Fruit fly (Drosophila melanogaster): ENCODE measurements around the gene mtSSB.

The mtSSB gene

dm6 chr3R:16224415-16225165, 19.5 kb upstream of the mtSSB start (continued):
- TF ChIP-seq sna (GFP tag; IDR thresholded peaks at IDR 0.05; ENCODE audit: partially characterized antibody) (no peak), grn (GFP tag; optimal IDR thresholded peaks at IDR 0.05) (peak; percentile 75), salm (tag; optimal IDR thresholded peaks at IDR 0.05) (peak; percentile 97), CG33557 (GFP tag; optimal IDR thresholded peaks at IDR 0.05) (peak; percentile 96), CG9797 (GFP tag; optimal IDR thresholded peaks at IDR 0.05) (peak; percentile 60), CG14014 (GFP tag; IDR thresholded peaks at IDR 0.05) (no peak), CG2202 (tag; optimal IDR thresholded peaks at IDR 0.05) (peak; percentile 97), CG2875 (GFP tag; optimal IDR thresholded peaks at IDR 0.05) (peak; percentile 98), cad (GFP tag; optimal IDR thresholded peaks at IDR 0.05) (no peak), row (GFP tag; IDR thresholded peaks at IDR 0.05) (no peak), CG14050 (GFP tag; IDR thresholded peaks at IDR 0.05) (no peak), CG5953 (GFP tag; IDR thresholded peaks at IDR 0.05) (no peak), Dip2 (GFP tag; IDR thresholded peaks at IDR 0.05) (no peak), CkIIα-i1 (GFP tag; IDR thresholded peaks at IDR 0.05) (no peak), jing (GFP tag; optimal IDR thresholded peaks at IDR 0.05) (peak; percentile 92), ash1 (GFP tag; optimal IDR thresholded peaks at IDR 0.05) (peak; percentile 58), ranshi (GFP tag; IDR thresholded peaks at IDR 0.05) (no peak), CG34224 (GFP tag; IDR thresholded peaks at IDR 0.05; ENCODE audit: partially characterized antibody) (no peak), unpg (GFP tag; optimal IDR thresholded peaks at IDR 0.05) (peak; percentile 99), caup (GFP tag; optimal IDR thresholded peaks at IDR 0.05; ENCODE audit: severe bottlenecking) (peak; percentile 97), CG18599 (GFP tag; optimal IDR thresholded peaks at IDR 0.05) (peak; percentile 99), CG1602 (GFP tag; optimal IDR thresholded peaks at IDR 0.05) (peak; percentile 95), abd-A (tag; optimal IDR thresholded peaks at IDR 0.05) (peak; percentile 96), Dll (GFP tag; IDR thresholded peaks at IDR 0.05; ENCODE audit: partially characterized antibody) (no peak), E2f1 (GFP tag; IDR thresholded peaks at IDR 0.05) (no peak), CG3407 (GFP tag; optimal IDR thresholded peaks at IDR 0.05) (peak; percentile 96), CG31441 (GFP tag; IDR thresholded peaks at IDR 0.05) (no peak), NC2α (GFP tag; optimal IDR thresholded peaks at IDR 0.05) (peak; percentile 96), GATAe (GFP tag; conservative IDR thresholded peaks at IDR 0.05) (no peak), CrebB (tag; optimal IDR thresholded peaks at IDR 0.05) (peak; percentile 96), CG1792 (GFP tag; optimal IDR thresholded peaks at IDR 0.05) (peak; percentile 97), CG11085 (GFP tag; IDR thresholded peaks at IDR 0.05) (no peak), cato (GFP tag; optimal IDR thresholded peaks at IDR 0.05; ENCODE audit: borderline replicate concordance) (peak; percentile 90), Chrac-16 (GFP tag; optimal IDR thresholded peaks at IDR 0.05) (peak; percentile 96), CG34376 (GFP tag; optimal IDR thresholded peaks at IDR 0.05) (peak; percentile 94), CG12391 (tag; optimal IDR thresholded peaks at IDR 0.05) (peak; percentile 99), Blimp-1 (GFP tag; optimal IDR thresholded peaks at IDR 0.05) (peak; percentile 98), dpn (GFP tag; optimal IDR thresholded peaks at IDR 0.05) (peak; percentile 97), CG17802 (tag; optimal IDR thresholded peaks at IDR 0.05) (peak; percentile 89), Hey (tag; optimal IDR thresholded peaks at IDR 0.05) (peak; percentile 59), wdn (GFP tag; IDR thresholded peaks at IDR 0.05) (no peak), CG10274 (GFP tag; optimal IDR thresholded peaks at IDR 0.05) (peak; percentile 80), onecut (GFP tag; IDR thresholded peaks at IDR 0.05) (peak; percentile 95), CG16815 (GFP tag; optimal IDR thresholded peaks at IDR 0.05) (peak; percentile 89), CHES-1-like (GFP tag; optimal IDR thresholded peaks at IDR 0.05) (peak; percentile 98), insv (GFP tag; optimal IDR thresholded peaks at IDR 0.05) (peak; percentile 49 to 66), HLH54F (GFP tag; optimal IDR thresholded peaks at IDR 0.05) (peak; percentile 96), ham (GFP tag; IDR thresholded peaks at IDR 0.05) (no peak), Hand (GFP tag; optimal IDR thresholded peaks at IDR 0.05) (peak; percentile 97)

All from whole organism, embryonic.